Fruit fly (Drosophila melanogaster) whole organism, embryonic: ENCODE results near the gene CG9316.
A peak's percentile ranks its signal among the peaks of the same experiment; 100 is the strongest.

Experiments
- Bdp1 ChIP-seq: fragments of 200-800 bp; sonication (Bioruptor generic); optimal IDR thresholded peaks from 3 replicates; lab custom pipeline; 2016; ENCODE audit warnings: missing biosample characterization, missing genetic modification characterization
- CG10267 ChIP-seq: fragments of 200-800 bp; sonication (Bioruptor generic); optimal IDR thresholded peaks from 2 replicates; lab custom pipeline; 2018; ENCODE audit warnings: missing biosample characterization, mild to moderate bottlenecking, missing genetic modification characterization, moderate library complexity
- CG10321 ChIP-seq: fragments of 200-800 bp; sonication (Bioruptor generic); IDR thresholded peaks from 2 replicates; pipeline ENCODE4 v1.3.6; 2022; ENCODE audit warnings: missing biosample characterization, missing genetic modification characterization
- CG10366 ChIP-seq: fragments of 200-800 bp; sonication (Bioruptor generic); IDR thresholded peaks from 2 replicates; pipeline ENCODE4 v1.3.6; 2022; ENCODE audit warnings: missing biosample characterization, missing genetic modification characterization
- CG11085 ChIP-seq: fragments of 200-800 bp; sonication (Bioruptor generic); IDR thresholded peaks from 2 replicates; pipeline ENCODE4 v1.3.6; 2022; ENCODE audit warnings: missing biosample characterization, missing genetic modification characterization
- CG11560 ChIP-seq: fragments of 200-800 bp; sonication (Bioruptor generic); IDR thresholded peaks from 3 replicates; pipeline ENCODE4 v1.3.6; 2022; ENCODE audit warnings: missing biosample characterization, missing genetic modification characterization
- CG12071 ChIP-seq: fragments of 200-800 bp; sonication (Bioruptor generic); optimal IDR thresholded peaks from 3 replicates; lab custom pipeline; 2018; ENCODE audit warnings: missing biosample characterization, mild to moderate bottlenecking, missing genetic modification characterization
- CG13424 ChIP-seq: fragments of 200-800 bp; sonication (Bioruptor generic); optimal IDR thresholded peaks from 2 replicates; lab custom pipeline; 2019; ENCODE audit warnings: missing biosample characterization, mild to moderate bottlenecking, missing genetic modification characterization, moderate library complexity
- CG13624 ChIP-seq: fragments of 200-800 bp; sonication (Bioruptor generic); optimal IDR thresholded peaks from 2 replicates; lab custom pipeline; 2016; ENCODE audit warnings: missing biosample characterization, missing genetic modification characterization
- CG13894 ChIP-seq: fragments of 200-800 bp; sonication (Bioruptor generic); optimal IDR thresholded peaks from 3 replicates; lab custom pipeline; 2018; ENCODE audit warnings: missing biosample characterization, mild to moderate bottlenecking, missing genetic modification characterization, moderate library complexity
- CG14014 ChIP-seq: fragments of 200-800 bp; sonication (Bioruptor generic); IDR thresholded peaks from 2 replicates; pipeline ENCODE4 v1.3.6; 2022; ENCODE audit warnings: missing biosample characterization, missing genetic modification characterization
- CG15269 ChIP-seq: fragments of 200-800 bp; sonication (Bioruptor generic); optimal IDR thresholded peaks from 2 replicates; lab custom pipeline; 2018; ENCODE audit warnings: missing biosample characterization, mild to moderate bottlenecking, missing genetic modification characterization, moderate library complexity
- CG15479 ChIP-seq: fragments of 200-800 bp; sonication (Bioruptor generic); optimal IDR thresholded peaks from 3 replicates; lab custom pipeline; 2019; ENCODE audit warnings: missing biosample characterization, mild to moderate bottlenecking, missing genetic modification characterization, moderate library complexity
- CG17328 ChIP-seq: fragments of 200-800 bp; sonication (Bioruptor generic); IDR thresholded peaks from 2 replicates; pipeline ENCODE4 v1.3.6; 2022; ENCODE audit warnings: missing biosample characterization, missing genetic modification characterization
- CG18599 ChIP-seq: fragments of 200-800 bp; sonication (Bioruptor generic); optimal IDR thresholded peaks from 3 replicates; lab custom pipeline; 2017; ENCODE audit warnings: missing biosample characterization, missing genetic modification characterization, mild to moderate bottlenecking, moderate library complexity, missing genetic modification reagents
- CG2116 ChIP-seq: fragments of 200-800 bp; sonication (Bioruptor generic); optimal IDR thresholded peaks from 3 replicates; lab custom pipeline; 2018; ENCODE audit warnings: missing biosample characterization, mild to moderate bottlenecking, missing genetic modification characterization
- CG2120 ChIP-seq: fragments of 200-800 bp; sonication (Bioruptor generic); optimal IDR thresholded peaks from 3 replicates; lab custom pipeline; 2016; ENCODE audit warnings: missing biosample characterization, missing genetic modification characterization
- CG2678 ChIP-seq: fragments of 200-800 bp; sonication (Bioruptor generic); optimal IDR thresholded peaks from 3 replicates; lab custom pipeline; 2019; ENCODE audit warnings: missing biosample characterization, mild to moderate bottlenecking, missing genetic modification characterization, moderate library complexity
- CG31224 ChIP-seq: fragments of 200-800 bp; sonication (Bioruptor generic); IDR thresholded peaks from 2 replicates; pipeline ENCODE4 v1.3.6; 2022; ENCODE audit warnings: missing biosample characterization, missing genetic modification characterization
- CG6175 ChIP-seq: fragments of 200-800 bp; sonication (Bioruptor generic); IDR thresholded peaks from 3 replicates; pipeline ENCODE4 v1.3.6; 2022; ENCODE audit warnings: missing biosample characterization, missing genetic modification characterization
- CG7928 ChIP-seq: fragments of 200-800 bp; sonication (Bioruptor generic); optimal IDR thresholded peaks from 2 replicates; lab custom pipeline; 2017; ENCODE audit warnings: missing biosample characterization, mild to moderate bottlenecking, missing genetic modification characterization
- CG9817 ChIP-seq: fragments of 200-800 bp; sonication (Bioruptor generic); optimal IDR thresholded peaks from 2 replicates; lab custom pipeline; 2018; ENCODE audit warnings: missing biosample characterization, mild to moderate bottlenecking, missing genetic modification characterization, moderate library complexity
- CTCF ChIP-seq: fragments of 200-800 bp; sonication (Bioruptor generic); optimal IDR thresholded peaks from 2 replicates; lab custom pipeline; 2017; ENCODE audit warnings: missing biosample characterization, mild to moderate bottlenecking, missing genetic modification characterization, moderate library complexity
- Dek ChIP-seq: fragments of 200-800 bp; sonication (Bioruptor generic); optimal IDR thresholded peaks from 3 replicates; lab custom pipeline; 2019; ENCODE audit warnings: missing biosample characterization, mild to moderate bottlenecking, missing genetic modification characterization, moderate library complexity
- Gsc ChIP-seq: fragments of 200-800 bp; sonication (Bioruptor generic); IDR thresholded peaks from 2 replicates; pipeline ENCODE4 v1.3.6; 2022; ENCODE audit warnings: missing biosample characterization, missing genetic modification characterization
- HLHmδ ChIP-seq: fragments of 200-800 bp; sonication (Bioruptor generic); optimal IDR thresholded peaks from 2 replicates; lab custom pipeline; 2018; ENCODE audit warnings: missing biosample characterization, mild to moderate bottlenecking, missing genetic modification characterization, moderate library complexity
- Hr3 ChIP-seq: fragments of 200-800 bp; sonication (Bioruptor generic); optimal IDR thresholded peaks from 3 replicates; lab custom pipeline; 2016; ENCODE audit warnings: missing biosample characterization, missing genetic modification characterization
- MBD-R2 ChIP-seq: fragments of 200-800 bp; sonication (Bioruptor generic); IDR thresholded peaks from 2 replicates; pipeline ENCODE4 v1.3.6; 2022; ENCODE audit warnings: missing biosample characterization, missing genetic modification characterization
- Mad ChIP-seq: fragments of 200-800 bp; sonication (Bioruptor generic); optimal IDR thresholded peaks from 2 replicates; lab custom pipeline; 2016; ENCODE audit warnings: missing biosample characterization, missing genetic modification characterization
- Meics ChIP-seq: fragments of 200-800 bp; sonication (Bioruptor generic); optimal IDR thresholded peaks from 2 replicates; lab custom pipeline; 2017; ENCODE audit warnings: missing biosample characterization, mild to moderate bottlenecking, missing genetic modification characterization
- NFAT ChIP-seq: fragments of 200-800 bp; sonication (Bioruptor generic); IDR thresholded peaks from 2 replicates; pipeline ENCODE4 v1.3.6; 2022; ENCODE audit warnings: missing biosample characterization, missing genetic modification characterization
- NK7.1 ChIP-seq: fragments of 200-800 bp; sonication (Bioruptor generic); optimal IDR thresholded peaks from 3 replicates; lab custom pipeline; 2016; ENCODE audit warnings: missing biosample characterization, missing genetic modification characterization
- ash1 ChIP-seq: fragments of 200-800 bp; sonication (Bioruptor generic); optimal IDR thresholded peaks from 2 replicates; lab custom pipeline; 2018; ENCODE audit warnings: missing biosample characterization, mild to moderate bottlenecking, missing genetic modification characterization
- bigmax ChIP-seq: fragments of 200-800 bp; sonication (Bioruptor generic); optimal IDR thresholded peaks from 2 replicates; lab custom pipeline; 2018; ENCODE audit warnings: missing biosample characterization, mild to moderate bottlenecking, missing genetic modification characterization
- chn ChIP-seq: fragments of 200-800 bp; sonication (Bioruptor generic); optimal IDR thresholded peaks from 2 replicates; lab custom pipeline; 2016; ENCODE audit warnings: missing biosample characterization, missing genetic modification characterization
- crp ChIP-seq, 2 experiments: fragments of 200-800 bp; sonication (Bioruptor generic); optimal IDR thresholded peaks; 2 replicates in 1 of 2; 3 replicates in 1 of 2; lab custom pipeline; 2017; ENCODE audit warnings: missing biosample characterization in 2 of 2, missing genetic modification characterization in 2 of 2, mild to moderate bottlenecking in 1 of 2, moderate library complexity in 1 of 2
- disco-r ChIP-seq: fragments of 200-800 bp; sonication (Bioruptor generic); optimal IDR thresholded peaks from 2 replicates; lab custom pipeline; 2016; ENCODE audit warnings: missing biosample characterization, missing genetic modification characterization
- eyg ChIP-seq: fragments of 200-800 bp; sonication (Bioruptor generic); optimal IDR thresholded peaks from 3 replicates; lab custom pipeline; 2016; ENCODE audit warnings: missing biosample characterization, missing genetic modification characterization
- ftz-f1 ChIP-seq: fragments of 200-800 bp; sonication (Bioruptor generic); optimal IDR thresholded peaks from 2 replicates; lab custom pipeline; 2016; ENCODE audit warnings: missing biosample characterization, missing genetic modification characterization
- ham ChIP-seq: fragments of 200-800 bp; sonication (Bioruptor generic); IDR thresholded peaks from 2 replicates; pipeline ENCODE4 v1.3.6; 2022; ENCODE audit warnings: missing biosample characterization, missing genetic modification characterization
- lola ChIP-seq, 3 experiments: fragments of >200 bp in 2 of 3; fragments of 200-800 bp in 1 of 3; sonication (Bioruptor generic) in 1 of 3; optimal IDR thresholded peaks; 2 replicates each; lab custom pipeline; 2017 to 2019; ENCODE audit warnings: missing biosample characterization in 3 of 3, missing genetic modification characterization in 3 of 3, mild to moderate bottlenecking in 1 of 3, moderate library complexity in 1 of 3
- mam ChIP-seq: fragments of 200-800 bp; sonication (Bioruptor generic); optimal IDR thresholded peaks from 3 replicates; lab custom pipeline; 2016; ENCODE audit warnings: missing biosample characterization, missing genetic modification characterization
- run ChIP-seq: fragments of 200-800 bp; sonication (Bioruptor generic); optimal IDR thresholded peaks from 3 replicates; lab custom pipeline; 2018; ENCODE audit warnings: missing biosample characterization, mild to moderate bottlenecking, missing genetic modification characterization
- salm ChIP-seq: fragments of 200-800 bp; sonication (Bioruptor generic); optimal IDR thresholded peaks from 2 replicates; lab custom pipeline; 2018; ENCODE audit warnings: missing biosample characterization, mild to moderate bottlenecking, missing genetic modification characterization
- slp2 ChIP-seq: fragments of 200-800 bp; sonication (Bioruptor generic); optimal IDR thresholded peaks from 2 replicates; lab custom pipeline; 2016; ENCODE audit warnings: missing biosample characterization, missing genetic modification characterization
- sna ChIP-seq: fragments of 200-800 bp; sonication (Bioruptor generic); IDR thresholded peaks from 2 replicates; pipeline ENCODE4 v1.3.6; 2022; ENCODE audit warnings: missing biosample characterization, missing genetic modification characterization; ENCODE audit not compliant: partially characterized antibody
- stc ChIP-seq: fragments of 200-800 bp; sonication (Bioruptor generic); IDR thresholded peaks from 2 replicates; pipeline ENCODE4 v1.3.6; 2022; ENCODE audit warnings: missing biosample characterization, missing genetic modification characterization
- stwl ChIP-seq: fragments of 200-800 bp; sonication (Bioruptor generic); optimal IDR thresholded peaks from 3 replicates; lab custom pipeline; 2018; ENCODE audit warnings: missing biosample characterization, mild to moderate bottlenecking, missing genetic modification characterization, moderate library complexity
- usp ChIP-seq: fragments of >200 bp; optimal IDR thresholded peaks from 2 replicates; lab custom pipeline; 2017; ENCODE audit warnings: missing biosample characterization, missing genetic modification characterization
- vfl ChIP-seq: fragments of 200-800 bp; sonication (Bioruptor generic); optimal IDR thresholded peaks from 2 replicates; lab custom pipeline; 2016; ENCODE audit warnings: missing biosample characterization, missing genetic modification characterization
- vvl ChIP-seq: fragments of 200-800 bp; sonication (Bioruptor generic); IDR thresholded peaks from 2 replicates; pipeline ENCODE4 v1.3.6; 2022; ENCODE audit warnings: missing biosample characterization, missing genetic modification characterization
- wek ChIP-seq: fragments of 200-800 bp; sonication (Bioruptor generic); optimal IDR thresholded peaks from 3 replicates; lab custom pipeline; 2018; ENCODE audit warnings: missing biosample characterization, mild to moderate bottlenecking, missing genetic modification characterization, moderate library complexity

Gene CG9316

dm6 chr2L:20681648-20682098, 44.7 kb downstream of the CG9316 start, which contains the start of gene Cen (continued):
- TF ChIP-seq run (tag; lab: Kevin White, UChicago) (no peak), CG11085 (no peak), CG2120 (GFP tag; lab: Kevin White, UChicago) (peak; percentile 63), CG15479 (GFP tag; lab: Kevin White, UChicago) (no peak), mam (peak; percentile 5), ham (GFP tag; lab: Robert Waterston, UW) (no peak), stwl (tag; lab: Kevin White, UChicago) (no peak), CG2678 (tag; lab: Kevin White, UChicago) (no peak), chn (peak; percentile 48), CG13424 (tag; lab: Kevin White, UChicago) (peak; percentile 23), CG12071 (GFP tag; lab: Kevin White, UChicago) (no peak), disco-r (no peak), vfl (GFP tag; lab: Kevin White, UChicago) (no peak), CG18599 (GFP tag; lab: Kevin White, UChicago) (no peak), CG13624 (GFP tag; lab: Kevin White, UChicago) (peak; percentile 25), Gsc (GFP tag; lab: Robert Waterston, UW) (no peak), HLHmδ (GFP tag; lab: Kevin White, UChicago) (no peak), ftz-f1 (GFP tag; lab: Kevin White, UChicago) (no peak), NK7.1 (GFP tag; lab: Kevin White, UChicago) (no peak), CG7928 (GFP tag; lab: Kevin White, UChicago) (no peak), slp2 (GFP tag; lab: Kevin White, UChicago) (no peak), salm (no peak), CG10366 (GFP tag; lab: Robert Waterston, UW) (peak; percentile 47), wek (GFP tag; lab: Kevin White, UChicago) (peak; percentile 86), MBD-R2 (GFP tag; lab: Robert Waterston, UW) (peak; percentile 40; the same call in 1 of the 2 replicates), vvl (GFP tag; lab: Robert Waterston, UW) (peak; percentile 60; the same call in 1 of the 2 replicates), Mad (GFP tag; lab: Kevin White, UChicago) (peak; percentile 23), Dek (no peak), CG31224 (GFP tag; lab: Robert Waterston, UW) (no peak), CG11560 (tag; lab: Robert Waterston, UW) (no peak), ash1 (GFP tag; lab: Kevin White, UChicago) (no peak), sna (GFP tag; lab: Robert Waterston, UW) (no peak), CG6175 (no peak), CG13894 (tag; lab: Kevin White, UChicago) (no peak), CG2116 (GFP tag; lab: Kevin White, UChicago) (peak; percentile 9), CG10267 (tag; lab: Kevin White, UChicago) (peak; percentile 28), CG14014 (GFP tag; lab: Robert Waterston, UW) (no peak; the same call in 1 of the 2 replicates), usp (GFP tag; lab: Kevin White, UChicago) (no peak), CG10321 (GFP tag; lab: Robert Waterston, UW) (no peak), crp (GFP tag; optimal IDR thresholded peaks at IDR 0.05; lab: Kevin White, UChicago) (no peak), bigmax (GFP tag; lab: Kevin White, UChicago) (no peak), NFAT (GFP tag; lab: Robert Waterston, UW) (no peak), CG9817 (tag; lab: Kevin White, UChicago) (peak; percentile 1), eyg (GFP tag; lab: Kevin White, UChicago) (peak; percentile 13), CG15269 (tag; lab: Kevin White, UChicago) (no peak), stc (GFP tag; lab: Robert Waterston, UW) (no peak), lola (GFP tag; optimal IDR thresholded peaks at IDR 0.05; lab: Kevin White, UChicago) (no peak), Hr3 (GFP tag; lab: Kevin White, UChicago) (peak; percentile 13), CG17328 (peak; percentile 66), CTCF (no peak), Meics (GFP tag; lab: Kevin White, UChicago) (no peak), Bdp1 (GFP tag; lab: Kevin White, UChicago) (no peak)
